Worm (Caenorhabditis elegans): ENCODE measurements around the gene C49F5.13.

- no peak for TF ChIP-seq nfya-1 (tag; optimal IDR thresholded peaks at IDR 0.05)
- no peak for TF ChIP-seq nhr-11 (tag; optimal IDR thresholded peaks at IDR 0.05)
- TF ChIP-seq hlh-13 (GFP tag; optimal IDR thresholded peaks at IDR 0.05) = no peak
- TF ChIP-seq ceh-14 (tag; optimal IDR thresholded peaks at IDR 0.05) = no peak
- TF ChIP-seq mec-3 (tag; optimal IDR thresholded peaks at IDR 0.05; ENCODE audit: borderline replicate concordance) = no peak
- no peak for TF ChIP-seq pqm-1 (tag; optimal IDR thresholded peaks at IDR 0.05)
- no peak for TF ChIP-seq ceh-6 (GFP tag; optimal IDR thresholded peaks at IDR 0.05)
- no peak for TF ChIP-seq fkh-10 (GFP tag; optimal IDR thresholded peaks at IDR 0.05)
Measured at ce11 chrX:11962050-11962788, 1.0 kb downstream of the C49F5.13 start.

All from whole organism, late embryonic.